Worm (Caenorhabditis elegans): Measurements from ENCODE around the gene paic-1.

- TF ChIP-seq gmeb-1 (tag; optimal IDR thresholded peaks at IDR 0.05) = no peak
- no peak for TF ChIP-seq nhr-11 (tag; optimal IDR thresholded peaks at IDR 0.05)
- no peak for TF ChIP-seq ZK546.5 (tag; optimal IDR thresholded peaks at IDR 0.05)
- TF ChIP-seq crh-2 (tag; optimal IDR thresholded peaks at IDR 0.05) = no peak
- TF ChIP-seq nhr-237 (tag; optimal IDR thresholded peaks at IDR 0.05) = no peak
- no peak for TF ChIP-seq zag-1 (tag; optimal IDR thresholded peaks at IDR 0.05)
- no peak for TF ChIP-seq Y55F3AM.14 (GFP tag; optimal IDR thresholded peaks at IDR 0.05)
Observed at ce11 chrII:4378195-4378594, 5.9 kb upstream of the paic-1 start, which contains the start of gene B0286.1.

All from whole organism, L2 larva.